Worm (Caenorhabditis elegans): ENCODE results near the gene cbs-2.

DNA sequence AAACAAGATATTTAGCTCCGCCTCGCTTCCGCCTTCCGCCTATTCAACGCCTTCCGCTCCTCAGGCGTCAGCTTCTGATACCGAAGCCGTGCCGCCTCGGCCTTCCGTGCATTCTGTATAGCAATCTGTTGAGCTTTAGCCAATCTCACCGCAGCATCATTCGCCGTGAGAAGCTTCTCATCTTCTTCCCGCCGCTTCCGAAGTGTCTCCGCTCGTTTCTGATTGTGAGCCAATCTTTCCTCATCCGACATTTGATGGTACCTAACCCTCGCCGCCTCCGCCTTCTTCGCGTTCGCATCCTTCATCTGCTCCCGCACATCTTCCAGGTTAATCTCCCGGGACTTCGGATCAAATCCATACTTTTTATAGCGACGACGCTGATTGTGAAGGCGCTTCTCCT, 7.9 kb downstream of the cbs-2 start:
- TF ChIP-seq lsy-2 (tag; optimal IDR thresholded peaks at IDR 0.05) (no peak), blmp-1 (tag; optimal IDR thresholded peaks at IDR 0.05; ENCODE audit: insufficient read depth) (no peak), alr-1 (tag; optimal IDR thresholded peaks at IDR 0.05) (no peak), ztf-4 (tag; optimal IDR thresholded peaks at IDR 0.05) (no peak), unc-39 (tag; optimal IDR thresholded peaks at IDR 0.05) (no peak)

Data from whole organism, L2 larva.